Worm (Caenorhabditis elegans) whole organism, early embryonic: ENCODE results near the gene F13H10.9.

Source experiments
- B0310.2 ChIP-seq: sonication (generic microtip); optimal IDR thresholded peaks from 2 replicates; lab custom pipeline; 2016; ENCODE audit warnings: mild to moderate bottlenecking, missing genetic modification characterization, missing compliant biosample characterization
- F13C5.2 ChIP-seq: sonication (generic microtip); optimal IDR thresholded peaks from 2 replicates; lab custom pipeline; 2017; ENCODE audit warnings: mild to moderate bottlenecking, missing genetic modification characterization, inconsistent platforms, missing compliant biosample characterization
- aly-1 ChIP-seq: sonication (generic microtip); optimal IDR thresholded peaks from 2 replicates; lab custom pipeline; 2016; ENCODE audit warnings: missing genetic modification characterization, missing compliant biosample characterization
- ama-1 ChIP-seq: fragments of 150-350 bp; optimal IDR thresholded peaks from 2 replicates; lab custom pipeline; 2014
- ceh-13 ChIP-seq: fragments of 200-800 bp; sonication (Bioruptor generic); optimal IDR thresholded peaks from 2 replicates; lab custom pipeline; 2018; ENCODE audit warnings: mild to moderate bottlenecking, missing genetic modification characterization, missing compliant biosample characterization
- ceh-36 ChIP-seq: sonication (generic microtip); optimal IDR thresholded peaks from 2 replicates; lab custom pipeline; 2016; ENCODE audit warnings: missing genetic modification characterization, inconsistent platforms, missing compliant biosample characterization
- ets-7 ChIP-seq: sonication (generic microtip); optimal IDR thresholded peaks from 2 replicates; lab custom pipeline; 2016; ENCODE audit warnings: missing genotype, missing genetic modification characterization, missing compliant biosample characterization
- flt-1 ChIP-seq: fragments of 200-800 bp; sonication (Bioruptor generic); IDR thresholded peaks from 2 replicates; pipeline ENCODE4 v1.3.6; 2022; ENCODE audit warnings: missing genetic modification characterization, missing compliant biosample characterization
- hmbx-1 ChIP-seq: sonication (generic microtip); optimal IDR thresholded peaks from 2 replicates; lab custom pipeline; 2016; ENCODE audit warnings: mild to moderate bottlenecking, missing genetic modification characterization, missing compliant biosample characterization
- hmg-4 ChIP-seq: fragments of 200-800 bp; sonication (Bioruptor generic); optimal IDR thresholded peaks from 2 replicates; lab custom pipeline; 2018; ENCODE audit warnings: mild to moderate bottlenecking, missing genetic modification characterization, missing compliant biosample characterization
- hnd-1 ChIP-seq: sonication (generic microtip); optimal IDR thresholded peaks from 2 replicates; lab custom pipeline; 2016; ENCODE audit warnings: missing genetic modification characterization, missing compliant biosample characterization
- pes-1 ChIP-seq: fragments of 200-800 bp; sonication (Bioruptor generic); IDR thresholded peaks from 2 replicates; pipeline ENCODE4 v1.3.6; 2022; ENCODE audit warnings: missing genetic modification reagents, missing genetic modification characterization, missing compliant biosample characterization
- scrt-1 ChIP-seq: fragments of 200-800 bp; sonication (Bioruptor generic); IDR thresholded peaks from 2 replicates; pipeline ENCODE4 v1.3.6; 2022; ENCODE audit warnings: missing genetic modification characterization, missing compliant biosample characterization
- sea-1 ChIP-seq: fragments of 200-800 bp; sonication (Bioruptor generic); conservative IDR thresholded peaks from 2 replicates; pipeline ENCODE4 v1.3.6; 2022; ENCODE audit warnings: missing genetic modification characterization, missing compliant biosample characterization
- tbx-11 ChIP-seq: fragments of 200-800 bp; sonication (Bioruptor generic); IDR thresholded peaks from 2 replicates; pipeline ENCODE4 v1.3.6; 2022; ENCODE audit warnings: missing genetic modification characterization, missing compliant biosample characterization
- tbx-37 ChIP-seq: fragments of 200-800 bp; sonication (Bioruptor generic); conservative IDR thresholded peaks from 2 replicates; pipeline ENCODE4 v1.3.6; 2022; ENCODE audit warnings: missing genetic modification reagents, missing genetic modification characterization, missing compliant biosample characterization
- tra-4 ChIP-seq: sonication (generic microtip); optimal IDR thresholded peaks from 2 replicates; lab custom pipeline; 2017; ENCODE audit warnings: missing genetic modification characterization, missing compliant biosample characterization

F13H10.9 gene

DNA sequence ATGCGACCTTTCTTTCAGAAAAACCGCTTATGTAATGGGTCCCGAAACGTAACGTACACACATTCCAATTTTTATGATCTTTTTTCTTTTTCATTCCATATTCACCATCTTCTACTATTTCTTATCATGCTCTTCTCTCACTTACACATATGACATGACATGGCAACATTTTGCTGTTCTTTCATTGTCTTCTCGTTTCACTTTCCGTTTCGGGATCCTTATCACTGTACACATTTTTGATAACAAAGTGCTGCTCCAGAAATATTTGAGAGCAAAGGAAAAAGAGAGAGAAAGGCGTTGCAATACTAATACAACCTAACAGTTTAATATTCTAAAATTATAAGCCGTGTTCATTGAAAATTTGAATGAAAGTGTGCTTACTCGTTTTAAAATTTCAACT is 31.4 kb upstream of the F13H10.9 start:
- TF ChIP-seq scrt-1 (no peak), hnd-1 (no peak), pes-1 (GFP tag; lab: Robert Waterston, UW) (no peak), tbx-11 (GFP tag; lab: Robert Waterston, UW) (no peak), ets-7 (tag; lab: Kevin White, UChicago) (no peak), hmbx-1 (tag; lab: Kevin White, UChicago) (no peak), hmg-4 (GFP tag; lab: Kevin White, UChicago) (no peak), B0310.2 (no peak), tra-4 (tag; lab: Kevin White, UChicago) (no peak), sea-1 (no peak)

DNA sequence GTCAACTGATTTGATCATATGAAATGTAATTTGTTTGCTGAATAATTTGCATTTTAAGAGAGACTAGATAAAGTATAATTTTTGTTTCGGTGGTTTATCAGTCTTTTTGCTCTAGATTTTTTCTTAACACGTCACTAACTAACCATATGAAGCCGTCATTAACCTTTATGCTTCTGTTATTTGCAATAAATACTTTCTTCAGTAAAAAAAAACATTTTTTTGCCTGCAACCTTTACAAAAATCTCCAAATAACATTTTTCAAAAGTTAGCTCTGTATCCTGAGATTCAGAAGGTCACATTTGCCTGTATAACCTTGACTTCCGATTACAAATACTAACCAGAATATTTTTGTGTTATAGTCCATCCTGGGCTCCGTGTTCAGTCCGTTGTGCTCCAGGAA is 30.9 kb upstream of the F13H10.9 start:
- TF ChIP-seq ceh-13 (GFP tag; lab: Kevin White, UChicago) = no peak
- no peak for TF ChIP-seq ceh-36
- TF ChIP-seq aly-1 (tag; lab: Kevin White, UChicago) = no peak

DNA sequence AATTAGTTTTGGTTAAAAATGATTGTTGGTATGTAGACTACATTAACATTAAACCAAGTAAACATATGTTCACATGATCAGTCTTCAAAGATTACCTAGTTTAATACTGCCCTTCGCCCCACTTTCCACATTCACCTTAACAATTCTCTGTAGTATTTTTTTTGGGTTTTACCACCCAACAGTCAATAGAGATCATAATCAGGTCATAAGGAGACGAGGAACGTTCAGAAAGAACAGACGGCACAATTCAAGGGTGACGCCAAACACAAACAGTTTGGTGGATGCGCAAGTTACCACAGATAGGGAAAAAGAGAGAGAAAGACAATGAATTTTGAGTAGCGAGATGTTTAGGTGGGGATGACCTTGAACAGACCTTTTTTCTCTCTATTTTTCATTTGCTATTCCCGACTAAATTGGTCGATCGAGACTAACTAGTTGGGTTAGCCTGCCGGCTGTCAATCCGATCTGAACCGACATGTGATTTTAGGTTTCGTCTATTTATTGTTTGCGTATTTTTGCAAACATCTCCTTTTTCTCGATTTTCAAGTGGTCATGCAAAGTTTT is 30.0 kb upstream of the F13H10.9 start:
- TF ChIP-seq hmg-4 (GFP tag; lab: Kevin White, UChicago) (no peak), ceh-36 (no peak), sea-1 (no peak), ama-1 (no peak), hmbx-1 (tag; lab: Kevin White, UChicago) (no peak), aly-1 (tag; lab: Kevin White, UChicago) (no peak), tbx-37 (GFP tag; lab: Robert Waterston, UW) (no peak), pes-1 (GFP tag; lab: Robert Waterston, UW) (no peak), F13C5.2 (tag; lab: Kevin White, UChicago) (no peak), flt-1 (no peak), hnd-1 (no peak)

DNA sequence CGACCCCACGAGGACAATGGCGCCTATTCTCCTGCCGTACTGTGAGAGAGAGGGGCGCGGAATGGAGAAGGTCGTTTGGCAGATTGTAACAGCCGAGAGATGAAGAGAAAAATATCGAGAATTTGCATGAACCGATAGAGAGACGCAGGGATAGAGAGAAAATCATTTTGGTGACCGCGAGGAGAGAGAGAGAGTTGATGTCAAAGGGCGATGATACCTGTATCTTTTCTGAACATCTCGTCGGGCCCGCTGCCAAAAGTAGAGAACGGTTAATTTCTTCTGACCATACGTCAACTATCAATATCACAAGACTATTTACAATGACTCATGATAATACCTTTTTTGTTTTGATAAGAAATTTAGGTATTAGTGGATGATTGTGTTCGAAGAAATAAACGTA is 25.7 kb upstream of the F13H10.9 start:
- no peak for TF ChIP-seq hnd-1
- TF ChIP-seq F13C5.2 (tag; lab: Kevin White, UChicago) = no peak
- no peak for TF ChIP-seq ets-7 (tag; lab: Kevin White, UChicago)
- TF ChIP-seq tbx-37 (GFP tag; lab: Robert Waterston, UW) = no peak
- TF ChIP-seq B0310.2 = no peak
- TF ChIP-seq tra-4 (tag; lab: Kevin White, UChicago) = no peak
- TF ChIP-seq ama-1 = no peak
- no peak for TF ChIP-seq pes-1 (GFP tag; lab: Robert Waterston, UW)
- TF ChIP-seq scrt-1 = no peak
- no peak for TF ChIP-seq sea-1
- no peak for TF ChIP-seq flt-1
- TF ChIP-seq aly-1 (tag; lab: Kevin White, UChicago) = no peak

DNA sequence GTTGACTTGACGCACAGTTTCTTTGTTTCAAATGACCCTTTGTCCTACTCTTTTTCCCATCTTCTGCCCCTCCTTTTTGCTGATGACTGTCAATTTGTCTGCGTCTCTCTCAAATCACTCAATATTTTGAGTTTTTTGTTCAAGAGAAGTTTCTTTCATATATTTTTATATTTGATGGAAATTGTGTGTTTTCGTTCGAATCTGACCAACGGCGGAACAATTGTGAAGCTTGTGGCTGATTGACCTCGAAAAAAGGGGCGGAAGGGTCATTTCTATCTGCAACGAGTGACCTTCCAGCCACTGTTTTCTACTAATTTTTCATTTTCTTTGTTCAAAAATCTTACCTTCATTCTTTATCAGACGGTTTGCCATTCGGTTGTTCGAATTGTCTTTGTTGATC is 23.1 kb upstream of the F13H10.9 start:
- TF ChIP-seq ama-1 = no peak
- no peak for TF ChIP-seq aly-1 (tag; lab: Kevin White, UChicago)
- TF ChIP-seq flt-1 = no peak
- TF ChIP-seq F13C5.2 (tag; lab: Kevin White, UChicago) = no peak
- TF ChIP-seq ceh-36 = no peak
- TF ChIP-seq hnd-1 = no peak
- TF ChIP-seq B0310.2 = no peak
- no peak for TF ChIP-seq hmg-4 (GFP tag; lab: Kevin White, UChicago)
- TF ChIP-seq tra-4 (tag; lab: Kevin White, UChicago) = no peak
- no peak for TF ChIP-seq scrt-1
- TF ChIP-seq ceh-13 (GFP tag; lab: Kevin White, UChicago) = no peak
- no peak for TF ChIP-seq pes-1 (GFP tag; lab: Robert Waterston, UW)
- no peak for TF ChIP-seq tbx-11 (GFP tag; lab: Robert Waterston, UW)
- no peak for TF ChIP-seq sea-1
- no peak for TF ChIP-seq tbx-37 (GFP tag; lab: Robert Waterston, UW)
- TF ChIP-seq hmbx-1 (tag; lab: Kevin White, UChicago) = no peak

DNA sequence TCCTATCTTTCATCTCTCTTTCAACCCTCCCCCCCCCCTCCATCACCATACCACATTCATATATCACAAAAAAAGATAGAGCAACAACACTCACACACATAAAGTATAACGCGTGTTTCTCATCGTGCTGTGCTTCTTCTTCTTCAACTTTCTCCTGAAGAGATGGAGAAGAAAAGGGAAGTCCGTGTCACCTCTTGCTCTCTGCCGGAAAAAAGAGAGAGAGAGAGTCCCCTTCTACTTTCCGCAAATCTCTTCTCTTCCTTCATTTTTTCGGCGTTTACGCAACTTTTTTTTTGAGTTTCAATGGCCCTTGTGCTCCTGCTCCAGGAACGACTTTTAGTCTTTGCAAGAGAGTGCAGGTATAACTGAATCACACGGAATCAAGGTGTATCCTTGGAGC is 22.0 kb upstream of the F13H10.9 start:
- TF ChIP-seq ceh-36 (no peak), ama-1 (no peak), hnd-1 (no peak), aly-1 (tag; lab: Kevin White, UChicago) (no peak), hmg-4 (GFP tag; lab: Kevin White, UChicago) (no peak), B0310.2 (no peak)

DNA sequence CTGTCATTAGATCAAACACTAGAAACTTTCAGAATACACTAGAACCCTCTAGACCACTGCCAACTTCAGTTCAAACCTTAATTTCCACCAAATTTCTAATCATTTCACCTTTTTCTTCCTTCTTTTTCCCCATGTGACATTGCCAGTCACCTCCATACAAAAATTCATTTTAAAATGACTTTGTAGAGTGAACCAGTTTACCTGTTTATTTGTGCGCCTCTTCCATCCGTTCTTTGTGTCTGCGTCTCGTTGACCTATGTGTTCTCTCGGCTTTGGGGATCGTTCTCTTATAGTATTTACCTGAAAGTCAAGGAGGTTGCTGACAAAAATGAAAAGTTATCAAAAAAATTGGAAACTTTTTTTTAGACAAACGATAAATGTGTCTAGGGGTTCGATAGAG is 21.1 kb upstream of the F13H10.9 start:
- TF ChIP-seq aly-1 (tag; lab: Kevin White, UChicago) = no peak
- no peak for TF ChIP-seq ama-1
- no peak for TF ChIP-seq hmbx-1 (tag; lab: Kevin White, UChicago)
- no peak for TF ChIP-seq ets-7 (tag; lab: Kevin White, UChicago)
- no peak for TF ChIP-seq scrt-1
- TF ChIP-seq tbx-37 (GFP tag; lab: Robert Waterston, UW) = no peak
- TF ChIP-seq ceh-13 (GFP tag; lab: Kevin White, UChicago) = no peak
- no peak for TF ChIP-seq B0310.2
- no peak for TF ChIP-seq F13C5.2 (tag; lab: Kevin White, UChicago)
- TF ChIP-seq tra-4 (tag; lab: Kevin White, UChicago) = no peak
- no peak for TF ChIP-seq pes-1 (GFP tag; lab: Robert Waterston, UW)
- TF ChIP-seq hnd-1 = no peak

DNA sequence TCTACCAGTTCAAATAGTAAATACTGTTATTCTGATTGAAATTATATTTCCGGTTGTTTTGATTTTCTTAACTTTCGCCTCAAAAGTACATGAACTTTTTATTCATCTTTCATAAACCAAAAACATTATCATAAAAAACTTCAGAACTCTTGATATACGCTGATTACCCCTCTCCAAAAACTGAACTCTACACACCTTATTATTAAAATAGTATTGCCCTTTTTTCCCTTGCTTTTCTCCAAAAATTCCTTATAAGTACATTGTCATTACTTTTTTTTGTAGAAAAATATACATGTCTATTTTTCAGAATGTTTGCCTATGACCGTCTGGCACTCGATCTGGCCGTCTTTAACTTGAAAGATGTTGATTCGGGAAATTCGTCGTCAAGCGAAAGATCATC is 20.0 kb upstream of the F13H10.9 start, which contains the start of gene Y43E12A.2:
Gene Y43E12A.2, plus strand, starts transcription at position 301 of the 400 bp plus-strand sequence.
- TF ChIP-seq aly-1 (tag; lab: Kevin White, UChicago) = no peak
- TF ChIP-seq ceh-36 = no peak
- TF ChIP-seq ets-7 (tag; lab: Kevin White, UChicago) = no peak
- TF ChIP-seq flt-1 = no peak
- TF ChIP-seq hmbx-1 (tag; lab: Kevin White, UChicago) = no peak
- TF ChIP-seq B0310.2 = no peak
- no peak for TF ChIP-seq ama-1
- no peak for TF ChIP-seq tra-4 (tag; lab: Kevin White, UChicago)
- no peak for TF ChIP-seq hmg-4 (GFP tag; lab: Kevin White, UChicago)
- TF ChIP-seq pes-1 (GFP tag; lab: Robert Waterston, UW) = no peak
- TF ChIP-seq tbx-11 (GFP tag; lab: Robert Waterston, UW) = no peak
- TF ChIP-seq F13C5.2 (tag; lab: Kevin White, UChicago) = no peak
- no peak for TF ChIP-seq ceh-13 (GFP tag; lab: Kevin White, UChicago)
- no peak for TF ChIP-seq tbx-37 (GFP tag; lab: Robert Waterston, UW)
